Fruit fly (Drosophila melanogaster): ENCODE measurements around the gene t-Grip84.

- no peak for TF ChIP-seq Lpt (GFP tag; optimal IDR thresholded peaks at IDR 0.05)
- no peak for TF ChIP-seq CG3919 (GFP tag; optimal IDR thresholded peaks at IDR 0.05)
Observed at dm6 chr3L:7624561-7624960, 33.8 kb upstream of the t-Grip84 start.

All from whole organism, prepupa.